Fruit fly (Drosophila melanogaster) Kc167 (cell line): ENCODE results near the gene TkR99D.

Experiments used
- Myc ChIP-seq: fragments of >200 bp; optimal IDR thresholded peaks from 2 replicates; lab custom pipeline; 2017; ENCODE audit warnings: missing external identifiers
- psq ChIP-seq: fragments of >200 bp; optimal IDR thresholded peaks from 2 replicates; lab custom pipeline; 2017; ENCODE audit warnings: missing external identifiers

dm6 chr3R:29963102-29963501 is 6.1 kb downstream of the TkR99D start:
- TF ChIP-seq psq (lab: Kevin White, UChicago): no peak
- no peak for TF ChIP-seq Myc (lab: Kevin White, UChicago)
